Fruit fly (Drosophila melanogaster) whole organism, wandering third instar larva: ENCODE results near the gene Acp65Aa.

Experiments
- Abd-B ChIP-seq: fragments of >200 bp; optimal IDR thresholded peaks from 2 replicates; lab custom pipeline; 2017; ENCODE audit warnings: missing biosample characterization, missing genetic modification characterization
- CG32264 ChIP-seq: fragments of 200-800 bp; sonication (Bioruptor generic); optimal IDR thresholded peaks from 2 replicates; lab custom pipeline; 2016; ENCODE audit warnings: missing biosample characterization, missing genetic modification characterization
- CG9705 ChIP-seq: fragments of 200-800 bp; sonication (Bioruptor generic); optimal IDR thresholded peaks from 2 replicates; lab custom pipeline; 2018; ENCODE audit warnings: missing biosample characterization, mild to moderate bottlenecking, missing genetic modification characterization
- CrebA ChIP-seq: fragments of 200-800 bp; sonication (Bioruptor generic); optimal IDR thresholded peaks from 2 replicates; lab custom pipeline; 2016; ENCODE audit warnings: missing biosample characterization, mild to moderate bottlenecking, missing genetic modification characterization, borderline replicate concordance
- Dfd ChIP-seq: fragments of >200 bp; optimal IDR thresholded peaks from 2 replicates; lab custom pipeline; 2017; ENCODE audit warnings: missing biosample characterization, missing genetic modification characterization
- GATAd ChIP-seq: sonication (Bioruptor generic); optimal IDR thresholded peaks from 2 replicates; lab custom pipeline; 2016; ENCODE audit warnings: missing biosample characterization, missing genetic modification characterization
- Hnf4 ChIP-seq: fragments of 200-800 bp; sonication (Bioruptor generic); optimal IDR thresholded peaks from 2 replicates; lab custom pipeline; 2016; ENCODE audit warnings: missing biosample characterization, mild to moderate bottlenecking, missing genetic modification characterization
- Hr78 ChIP-seq: fragments of >200 bp; optimal IDR thresholded peaks from 2 replicates; lab custom pipeline; 2017; ENCODE audit warnings: missing biosample characterization, missing genetic modification characterization
- Jra ChIP-seq: sonication (Bioruptor generic); optimal IDR thresholded peaks from 2 replicates; lab custom pipeline; 2016; ENCODE audit warnings: missing biosample characterization, missing genetic modification characterization
- Mio ChIP-seq: sonication (Bioruptor generic); optimal IDR thresholded peaks from 2 replicates; lab custom pipeline; 2016; ENCODE audit warnings: missing biosample characterization, missing genetic modification characterization
- Myc ChIP-seq: fragments of >200 bp; optimal IDR thresholded peaks from 2 replicates; lab custom pipeline; 2017
- N ChIP-seq: fragments of >200 bp; optimal IDR thresholded peaks from 2 replicates; lab custom pipeline; 2018; ENCODE audit warnings: missing biosample characterization, missing external identifiers, missing genetic modification characterization
- OdsH ChIP-seq: fragments of 200-800 bp; sonication (Bioruptor generic); optimal IDR thresholded peaks from 2 replicates; lab custom pipeline; 2016; ENCODE audit warnings: missing biosample characterization, mild to moderate bottlenecking, missing genetic modification characterization
- Rel ChIP-seq, 2 experiments: fragments of 200-800 bp; sonication (Bioruptor generic) in 1 of 2; optimal IDR thresholded peaks; 2 replicates in 1 of 2; 3 replicates in 1 of 2; lab custom pipeline; 2016 to 2019; ENCODE audit warnings: mild to moderate bottlenecking in 2 of 2, missing biosample characterization in 2 of 2, missing genetic modification characterization in 2 of 2, moderate library complexity in 1 of 2
- Sp1 ChIP-seq: fragments of 200-800 bp; sonication (Bioruptor generic); optimal IDR thresholded peaks from 3 replicates; lab custom pipeline; 2019; ENCODE audit warnings: missing biosample characterization, mild to moderate bottlenecking, missing genetic modification characterization, moderate library complexity
- Vsx2 ChIP-seq: fragments of 200-300, 225-300 bp; sonication (Bioruptor generic); optimal IDR thresholded peaks from 2 replicates; lab custom pipeline; 2018; ENCODE audit warnings: missing biosample characterization, missing genetic modification characterization; ENCODE audit not compliant: partially characterized antibody
- br ChIP-seq: fragments of 200-800 bp; sonication (Bioruptor generic); optimal IDR thresholded peaks from 2 replicates; lab custom pipeline; 2016; ENCODE audit warnings: missing biosample characterization, missing genetic modification characterization
- brk ChIP-seq: fragments of 200-800 bp; sonication (Bioruptor generic); optimal IDR thresholded peaks from 2 replicates; lab custom pipeline; 2016; ENCODE audit warnings: missing biosample characterization, mild to moderate bottlenecking, missing genetic modification characterization
- dmrt93B ChIP-seq: fragments of 200-800 bp; sonication (Bioruptor generic); optimal IDR thresholded peaks from 2 replicates; lab custom pipeline; 2018; ENCODE audit warnings: missing biosample characterization, mild to moderate bottlenecking, missing genetic modification characterization
- dsf ChIP-seq: sonication (Bioruptor generic); optimal IDR thresholded peaks from 2 replicates; lab custom pipeline; 2016; ENCODE audit warnings: missing biosample characterization, missing genetic modification characterization, borderline replicate concordance
- ey ChIP-seq: fragments of 200-800 bp; sonication (Bioruptor generic); optimal IDR thresholded peaks from 2 replicates; lab custom pipeline; 2016; ENCODE audit warnings: missing biosample characterization, missing genetic modification characterization
- foxo ChIP-seq, 2 experiments: fragments of 200-800 bp; sonication (Bioruptor generic); optimal IDR thresholded peaks; 2 replicates in 1 of 2; 3 replicates in 1 of 2; lab custom pipeline; 2016 to 2017; ENCODE audit warnings: missing biosample characterization in 2 of 2, missing genetic modification characterization in 2 of 2
- fru ChIP-seq: fragments of 200-800 bp; sonication (Bioruptor generic); optimal IDR thresholded peaks from 3 replicates; lab custom pipeline; 2016; ENCODE audit warnings: missing biosample characterization, mild to moderate bottlenecking, missing genetic modification characterization
- jim ChIP-seq: fragments of 175-275, 200-325 bp; sonication (Bioruptor generic); optimal IDR thresholded peaks from 2 replicates; lab custom pipeline; 2016; ENCODE audit warnings: missing biosample characterization, mild to moderate bottlenecking, missing genetic modification characterization
- lola ChIP-seq: fragments of >200 bp; optimal IDR thresholded peaks from 2 replicates; lab custom pipeline; 2017; ENCODE audit warnings: missing biosample characterization, missing genetic modification characterization
- pan ChIP-seq: fragments of >200 bp; optimal IDR thresholded peaks from 2 replicates; lab custom pipeline; 2017
- psq ChIP-seq: fragments of 200-800 bp; sonication (Bioruptor generic); optimal IDR thresholded peaks from 3 replicates; lab custom pipeline; 2017; ENCODE audit warnings: missing biosample characterization, mild to moderate bottlenecking, missing genetic modification characterization, moderate library complexity
- rgr ChIP-seq: fragments of 200-800 bp; sonication (Bioruptor generic); optimal IDR thresholded peaks from 3 replicates; lab custom pipeline; 2016; ENCODE audit warnings: missing biosample characterization, mild to moderate bottlenecking, missing genetic modification characterization
- sage ChIP-seq: fragments of 200-800 bp; sonication (Bioruptor generic); optimal IDR thresholded peaks from 2 replicates; lab custom pipeline; 2016; ENCODE audit warnings: missing biosample characterization, mild to moderate bottlenecking, missing genetic modification characterization
- sv ChIP-seq: fragments of 200-800 bp; sonication (Bioruptor generic); optimal IDR thresholded peaks from 3 replicates; lab custom pipeline; 2016; ENCODE audit warnings: missing biosample characterization, missing genetic modification characterization
- usp ChIP-seq: fragments of >200 bp; optimal IDR thresholded peaks from 2 replicates; lab custom pipeline; 2017; ENCODE audit warnings: missing biosample characterization, missing genetic modification characterization
- woc ChIP-seq: sonication (Bioruptor generic); optimal IDR thresholded peaks from 2 replicates; lab custom pipeline; 2016; ENCODE audit warnings: missing biosample characterization, mild to moderate bottlenecking, missing genetic modification characterization

Acp65Aa gene

DNA sequence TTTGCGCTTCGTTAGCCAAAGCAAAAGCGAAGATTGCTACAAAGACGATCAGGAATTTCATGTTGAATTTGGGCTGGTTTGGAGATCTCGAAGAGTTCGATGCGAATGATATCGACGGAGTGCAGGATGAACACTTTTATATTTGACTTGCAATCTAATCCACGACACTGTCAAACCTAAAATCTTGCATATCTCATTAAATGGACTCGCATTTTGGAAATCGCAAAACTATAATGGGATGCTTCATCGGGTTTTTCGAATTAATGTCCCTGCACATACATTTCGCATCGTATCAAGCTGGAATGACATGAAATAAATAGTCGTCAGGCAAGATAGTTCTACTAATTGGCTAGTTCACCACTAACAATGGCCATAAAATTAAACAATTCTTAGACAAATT lies 14.5 kb downstream of the Acp65Aa start, which contains the start of gene Lcp65Ae:
TSS of gene Lcp65Ae (minus strand) at position 101 of the 400 bp plus-strand sequence.
- TF ChIP-seq sage (no peak), jim (GFP tag; lab: Kevin White, UChicago) (no peak), Hr78 (GFP tag; lab: Kevin White, UChicago) (no peak), fru (GFP tag; lab: Kevin White, UChicago) (no peak), dsf (GFP tag; lab: Kevin White, UChicago) (no peak), Jra (GFP tag; lab: Kevin White, UChicago) (no peak), Sp1 (no peak), pan (no peak), Myc (lab: Kevin White, UChicago) (no peak), GATAd (no peak), Mio (no peak), woc (no peak), br (GFP tag; lab: Kevin White, UChicago) (no peak), usp (no peak), OdsH (GFP tag; lab: Kevin White, UChicago) (no peak), brk (GFP tag; lab: Kevin White, UChicago) (no peak), CG9705 (GFP tag; lab: Kevin White, UChicago) (no peak), Dfd (GFP tag; lab: Kevin White, UChicago) (no peak), N (GFP tag; lab: Kevin White, UChicago) (no peak), Abd-B (no peak)

DNA sequence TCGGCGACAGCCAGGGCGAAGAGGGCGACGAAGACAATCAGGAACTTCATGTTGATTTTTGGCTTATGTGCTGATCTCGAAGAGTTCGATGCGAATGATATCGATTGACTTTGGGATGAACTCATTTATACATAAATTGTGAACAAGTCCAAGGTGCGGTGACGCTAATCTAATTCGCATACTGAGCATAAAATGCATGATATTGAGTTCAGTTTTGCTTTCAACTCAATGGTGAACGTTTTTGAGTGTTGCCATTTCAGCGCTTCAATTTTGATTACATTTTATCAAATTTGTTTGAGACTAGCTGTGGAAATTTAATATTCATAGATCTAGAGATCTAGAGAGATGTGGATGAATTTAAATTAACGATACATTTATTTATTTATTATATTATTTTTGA lies 15.9 kb downstream of the Acp65Aa start, which contains the start of gene Lcp65Af:
TSS of gene Lcp65Af (minus strand) at position 101 of the 400 bp plus-strand sequence.
- no peak for TF ChIP-seq Dfd (GFP tag; lab: Kevin White, UChicago)
- TF ChIP-seq GATAd: no peak

DNA sequence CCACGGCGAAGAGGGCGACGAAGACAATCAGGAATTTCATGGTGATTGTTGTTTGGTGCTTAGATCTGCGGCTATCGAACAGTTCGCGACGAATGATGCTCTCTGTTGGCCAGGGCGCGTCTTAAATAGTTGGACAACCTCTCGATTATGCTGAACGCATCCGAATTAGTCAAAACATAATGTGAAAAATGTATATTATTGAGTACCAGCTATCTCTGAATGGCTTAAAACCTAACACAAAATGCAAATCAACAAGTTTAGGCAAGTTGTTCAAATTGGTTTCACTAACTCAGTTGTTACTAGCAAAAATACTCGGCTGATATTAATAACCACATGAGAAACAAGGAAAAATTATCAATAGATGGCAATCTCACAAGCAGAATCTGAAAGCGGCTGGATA lies 17.4 kb downstream of the Acp65Aa start, which contains the start of gene Lcp65Ag1:
TSS of gene Lcp65Ag1 (minus strand) at position 101 of the 400 bp plus-strand sequence.
- no peak for TF ChIP-seq CrebA (GFP tag; lab: Kevin White, UChicago)
- no peak for TF ChIP-seq Jra (GFP tag; lab: Kevin White, UChicago)
- no peak for TF ChIP-seq OdsH (GFP tag; lab: Kevin White, UChicago)
- no peak for TF ChIP-seq Sp1
- TF ChIP-seq Rel (GFP tag; optimal IDR thresholded peaks at IDR 0.05; lab: Kevin White, UChicago): no peak
- no peak for TF ChIP-seq Rel (tag; optimal IDR thresholded peaks at IDR 0.05; lab: Kevin White, UChicago)
- TF ChIP-seq Hnf4 (GFP tag; lab: Kevin White, UChicago): no peak
- TF ChIP-seq Myc (lab: Kevin White, UChicago): no peak
- TF ChIP-seq Dfd (GFP tag; lab: Kevin White, UChicago): no peak
- no peak for TF ChIP-seq CG32264 (GFP tag; lab: Kevin White, UChicago)
- no peak for TF ChIP-seq brk (GFP tag; lab: Kevin White, UChicago)
- no peak for TF ChIP-seq pan
- no peak for TF ChIP-seq N (GFP tag; lab: Kevin White, UChicago)
- TF ChIP-seq Hr78 (GFP tag; lab: Kevin White, UChicago): no peak
- TF ChIP-seq sage: no peak
- no peak for TF ChIP-seq jim (GFP tag; lab: Kevin White, UChicago)
- no peak for TF ChIP-seq dmrt93B
- TF ChIP-seq foxo (GFP tag; optimal IDR thresholded peaks at IDR 0.05; lab: Kevin White, UChicago): no peak
- no peak for TF ChIP-seq psq
- no peak for TF ChIP-seq GATAd

DNA sequence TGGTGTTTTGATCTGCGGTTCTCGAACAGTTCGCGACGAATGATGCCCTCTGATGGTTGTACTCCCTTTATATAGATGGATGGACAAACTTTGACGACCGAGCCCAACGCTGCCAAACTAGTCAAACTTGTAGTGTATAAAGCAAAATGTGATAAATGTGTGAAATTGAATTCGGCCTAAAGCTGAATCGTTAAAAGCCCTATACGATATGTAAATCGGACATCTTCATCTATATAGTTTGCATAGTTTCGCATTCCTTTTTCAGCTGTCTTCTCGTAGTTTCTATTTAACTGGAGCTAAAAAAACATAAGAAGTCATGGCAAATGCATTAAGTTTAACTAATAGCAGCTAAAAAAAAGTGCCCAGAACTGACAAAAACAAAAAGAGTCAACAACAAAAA lies 19.0 kb downstream of the Acp65Aa start, which contains the start of gene Lcp65Ag2:
TSS of gene Lcp65Ag2 (minus strand) at position 48 of the 400 bp plus-strand sequence.
- TF ChIP-seq Dfd (GFP tag; lab: Kevin White, UChicago): no peak
- TF ChIP-seq lola (GFP tag; lab: Kevin White, UChicago): no peak
- TF ChIP-seq Mio: no peak
- no peak for TF ChIP-seq GATAd
- TF ChIP-seq CrebA (GFP tag; lab: Kevin White, UChicago): no peak
- no peak for TF ChIP-seq sv (GFP tag; lab: Kevin White, UChicago)
- no peak for TF ChIP-seq ey (GFP tag; lab: Kevin White, UChicago)
- no peak for TF ChIP-seq rgr (GFP tag; lab: Kevin White, UChicago)
- no peak for TF ChIP-seq N (GFP tag; lab: Kevin White, UChicago)
- no peak for TF ChIP-seq brk (GFP tag; lab: Kevin White, UChicago)
- TF ChIP-seq, all 38 proteins: peak for 0

DNA sequence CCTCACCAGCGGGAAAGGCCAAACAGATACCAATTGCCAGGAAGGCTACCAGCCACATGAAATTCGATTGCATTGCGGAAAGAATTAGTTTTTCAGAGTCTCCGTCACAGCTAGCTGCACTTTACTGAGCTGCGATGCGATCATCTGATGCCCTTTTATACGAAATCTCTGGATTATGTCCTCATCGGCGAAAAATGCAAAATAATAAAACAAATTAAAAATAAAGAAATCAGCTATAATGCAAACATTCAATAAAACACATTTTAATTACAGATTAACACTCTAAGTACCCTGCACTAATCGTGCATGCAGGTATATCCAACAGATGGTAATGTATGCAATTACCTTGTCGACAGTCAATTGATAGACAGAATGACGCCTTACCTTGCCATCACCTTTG lies 20.5 kb downstream of the Acp65Aa start, which contains the start of gene Cpr65Au:
TSS of gene Cpr65Au (minus strand) at position 101 of the 400 bp plus-strand sequence.
- TF ChIP-seq Vsx2 (GFP tag; lab: Kevin White, UChicago) (no peak), Rel (GFP tag; optimal IDR thresholded peaks at IDR 0.05; lab: Kevin White, UChicago) (no peak), Rel (tag; optimal IDR thresholded peaks at IDR 0.05; lab: Kevin White, UChicago) (no peak), br (GFP tag; lab: Kevin White, UChicago) (no peak), pan (no peak), lola (GFP tag; lab: Kevin White, UChicago) (no peak), usp (no peak), Dfd (GFP tag; lab: Kevin White, UChicago) (no peak), Myc (lab: Kevin White, UChicago) (no peak), CG32264 (GFP tag; lab: Kevin White, UChicago) (no peak)
